Fruit fly (Drosophila melanogaster): Measurements from ENCODE around the gene hiro.

The hiro gene

DNA sequence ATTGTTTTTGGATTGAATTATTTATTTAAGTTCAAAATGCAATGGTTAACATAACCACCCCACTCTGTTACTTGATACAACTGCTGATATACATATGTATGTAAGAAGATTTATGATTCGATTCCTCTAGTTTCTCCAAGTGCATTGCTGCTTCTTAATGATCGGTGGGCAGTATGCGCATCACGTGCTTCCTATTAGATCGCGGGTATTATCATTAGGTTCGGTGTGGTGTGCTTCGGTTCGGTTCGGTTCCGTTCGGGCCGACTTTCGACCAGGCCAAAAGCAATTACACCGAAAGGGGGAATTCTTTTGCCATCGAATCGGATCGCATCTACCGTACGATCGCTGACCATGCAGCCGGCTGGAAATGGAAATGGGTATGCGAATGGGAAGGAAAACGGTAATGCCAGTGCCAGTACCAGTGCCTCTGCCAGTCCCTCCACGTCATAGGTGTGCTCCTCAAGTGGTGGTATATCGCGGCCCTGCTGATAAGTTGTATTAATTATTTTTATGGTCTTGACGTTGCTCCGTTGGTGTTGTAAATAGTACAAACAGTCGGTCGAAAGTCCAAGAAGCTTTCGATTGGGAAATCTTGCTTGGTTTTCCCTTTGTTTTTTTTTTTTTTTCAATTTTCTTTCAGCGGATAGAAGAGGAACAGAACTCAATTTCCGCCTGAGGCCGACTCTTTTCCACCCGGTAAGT lies 50.3 kb downstream of the hiro start (continued):
- TF ChIP-seq acj6 (GFP tag; optimal IDR thresholded peaks at IDR 0.05): no peak
- TF ChIP-seq cyc (GFP tag; optimal IDR thresholded peaks at IDR 0.05): no peak
- TF ChIP-seq CG3919 (GFP tag; optimal IDR thresholded peaks at IDR 0.05): no peak
- peak; percentile 66 for TF ChIP-seq CG15336 (GFP tag; IDR thresholded peaks at IDR 0.05)
- no peak for TF ChIP-seq spab (GFP tag; optimal IDR thresholded peaks at IDR 0.05)
- peak; percentile 35 for TF ChIP-seq svp (GFP tag)
- TF ChIP-seq Eip93F (GFP tag; optimal IDR thresholded peaks at IDR 0.05): no peak

DNA sequence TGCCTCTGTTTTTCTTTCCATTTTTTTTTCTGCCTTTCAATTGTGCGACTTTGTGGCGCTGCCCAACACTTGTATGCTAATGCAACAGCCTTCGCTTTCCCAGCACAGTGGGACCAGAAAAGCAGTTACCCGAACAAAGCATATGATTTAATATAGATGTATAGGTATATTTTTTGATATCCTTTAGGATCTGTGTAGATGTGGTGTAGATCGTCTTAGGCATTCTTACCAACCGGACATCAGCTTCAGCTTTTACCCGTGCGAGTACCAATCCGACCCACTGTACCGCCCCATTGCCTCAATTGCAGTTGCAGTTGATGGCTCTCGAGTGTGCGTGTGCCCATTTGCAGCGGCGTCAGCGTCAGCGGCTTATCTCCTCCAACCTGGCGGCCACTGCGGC lies 51.3 kb downstream of the hiro start:
- peak; percentile 83 for TF ChIP-seq Eip75B (GFP tag; optimal IDR thresholded peaks at IDR 0.05)
- no peak for TF ChIP-seq CG6854 (GFP tag; optimal IDR thresholded peaks at IDR 0.05)
- peak; percentile 49 for TF ChIP-seq fd85E (GFP tag; optimal IDR thresholded peaks at IDR 0.05)
- peak; percentile 97 for TF ChIP-seq Gug (GFP tag; IDR thresholded peaks at IDR 0.05)
- peak; percentile 73 for TF ChIP-seq CG10669 (GFP tag; optimal IDR thresholded peaks at IDR 0.05)
- TF ChIP-seq CG6808 (GFP tag; optimal IDR thresholded peaks at IDR 0.05): peak; percentile 64
- peak; percentile 73 for TF ChIP-seq Sox102F (GFP tag; optimal IDR thresholded peaks at IDR 0.05)
- TF ChIP-seq CG4318 (GFP tag; optimal IDR thresholded peaks at IDR 0.05): peak; percentile 98
- peak; percentile 64 for TF ChIP-seq CG3032 (tag; optimal IDR thresholded peaks at IDR 0.05)
- TF ChIP-seq CG15336 (GFP tag; IDR thresholded peaks at IDR 0.05): peak; percentile 99
- peak; percentile 37 for TF ChIP-seq Ets21C (GFP tag; optimal IDR thresholded peaks at IDR 0.05)
- peak; percentile 52 to 95 for TF ChIP-seq salr (GFP tag; optimal IDR thresholded peaks at IDR 0.05)
- peak; percentile 75 for TF ChIP-seq Ets96B (tag; optimal IDR thresholded peaks at IDR 0.05)
- peak; percentile 96 for TF ChIP-seq Eip78C (GFP tag)
- TF ChIP-seq CG8632 (GFP tag; optimal IDR thresholded peaks at IDR 0.05): peak; percentile 61
- TF ChIP-seq CG16779 (tag; optimal IDR thresholded peaks at IDR 0.05): peak; percentile 81
- peak; percentile 6 for TF ChIP-seq vri (GFP tag; optimal IDR thresholded peaks at IDR 0.05)
- peak; percentile 99 for TF ChIP-seq Hr4 (GFP tag; optimal IDR thresholded peaks at IDR 0.05)
- peak; percentile 91 for TF ChIP-seq CG10631 (GFP tag; optimal IDR thresholded peaks at IDR 0.05)
- TF ChIP-seq spab (GFP tag; optimal IDR thresholded peaks at IDR 0.05): peak; percentile 70
- TF ChIP-seq CG7368 (GFP tag; optimal IDR thresholded peaks at IDR 0.05): peak; percentile 81
- TF ChIP-seq Sox15 (GFP tag; optimal IDR thresholded peaks at IDR 0.05): peak; percentile 66
- TF ChIP-seq OdsH (GFP tag; optimal IDR thresholded peaks at IDR 0.05): peak; percentile 94
- peak; percentile 71 for TF ChIP-seq CG1621 (tag; optimal IDR thresholded peaks at IDR 0.05)
- peak; percentile 90 for TF ChIP-seq CG3919 (GFP tag; optimal IDR thresholded peaks at IDR 0.05)
- peak; percentile 67 for TF ChIP-seq lz (GFP tag; optimal IDR thresholded peaks at IDR 0.05)
- TF ChIP-seq cyc (GFP tag; optimal IDR thresholded peaks at IDR 0.05): peak; percentile 66
- TF ChIP-seq achi (GFP tag; optimal IDR thresholded peaks at IDR 0.05): peak; percentile 92
- peak; percentile 93 for TF ChIP-seq net (GFP tag; optimal IDR thresholded peaks at IDR 0.05)
- TF ChIP-seq eg (GFP tag; IDR thresholded peaks at IDR 0.05): peak; percentile 99
- peak; percentile 65 for TF ChIP-seq CG34406 (GFP tag; optimal IDR thresholded peaks at IDR 0.05)
- peak; percentile 66 for TF ChIP-seq Met (GFP tag; optimal IDR thresholded peaks at IDR 0.05)
- TF ChIP-seq ss (GFP tag; optimal IDR thresholded peaks at IDR 0.05): peak; percentile 38 to 52
- peak; percentile 99 for TF ChIP-seq CG32006 (GFP tag; optimal IDR thresholded peaks at IDR 0.05)
- TF ChIP-seq acj6 (GFP tag; optimal IDR thresholded peaks at IDR 0.05): peak; percentile 86
- TF ChIP-seq Hr39 (GFP tag; optimal IDR thresholded peaks at IDR 0.05): peak; percentile 71
- TF ChIP-seq Sox14 (GFP tag; optimal IDR thresholded peaks at IDR 0.05): peak; percentile 90
- peak; percentile 66 for TF ChIP-seq CG11902 (GFP tag; optimal IDR thresholded peaks at IDR 0.05)
- TF ChIP-seq CG11294 (GFP tag; IDR thresholded peaks at IDR 0.05): peak; percentile 95
- TF ChIP-seq fd59A (GFP tag; optimal IDR thresholded peaks at IDR 0.05): peak; percentile 75
- TF ChIP-seq dac (GFP tag; optimal IDR thresholded peaks at IDR 0.05): peak; percentile 98
- peak; percentile 93 for TF ChIP-seq pdm3 (GFP tag; optimal IDR thresholded peaks at IDR 0.05)
- TF ChIP-seq CG9139 (GFP tag; optimal IDR thresholded peaks at IDR 0.05): no peak
- TF ChIP-seq CG8319 (GFP tag; optimal IDR thresholded peaks at IDR 0.05): peak; percentile 52
- TF ChIP-seq svp (GFP tag): peak; percentile 63
- TF ChIP-seq CG8119 (GFP tag; IDR thresholded peaks at IDR 0.05): peak; percentile 98
- no peak for TF ChIP-seq fkh (GFP tag; optimal IDR thresholded peaks at IDR 0.05)
